Worm (Caenorhabditis elegans) whole organism, midembryonic: ENCODE measurements around the gene prk-2.

Experiments used
- T22C8.4 ChIP-seq: fragments of 200-800 bp; sonication (Bioruptor generic); IDR thresholded peaks from 2 replicates; pipeline ENCODE4 v1.3.6; 2022; ENCODE audit warnings: missing genetic modification characterization, missing compliant biosample characterization
- med-1 ChIP-seq: sonication (generic microtip); optimal IDR thresholded peaks from 2 replicates; lab custom pipeline; 2017; ENCODE audit warnings: missing genetic modification characterization, mild to moderate bottlenecking, missing compliant biosample characterization, antibody characterized with exemption, missing genetic modification reagents; ENCODE audit not compliant: insufficient read depth
- ref-1 ChIP-seq: fragments of 200-800 bp; sonication (Bioruptor generic); conservative IDR thresholded peaks from 2 replicates; pipeline ENCODE4 v1.3.6; 2022; ENCODE audit warnings: missing genetic modification reagents, missing genetic modification characterization, missing compliant biosample characterization
- tab-1 ChIP-seq: fragments of 200-800 bp; sonication (Bioruptor generic); IDR thresholded peaks from 2 replicates; pipeline ENCODE4 v1.3.6; 2022; ENCODE audit warnings: missing genetic modification characterization, missing compliant biosample characterization
- ztf-23 ChIP-seq: fragments of 200-800 bp; sonication (Bioruptor generic); IDR thresholded peaks from 2 replicates; pipeline ENCODE4 v1.3.6; 2022; ENCODE audit warnings: missing genetic modification reagents, missing genetic modification characterization, missing compliant biosample characterization

ce11 chrIII:3405535-3405934 is 35.5 kb upstream of the prk-2 start, which contains the start of gene golg-4:
- TF ChIP-seq ref-1 (GFP tag; lab: Robert Waterston, UW) (no peak), T22C8.4 (GFP tag; lab: Robert Waterston, UW) (peak; percentile 68; the same call in 1 of the 2 replicates), tab-1 (no peak), med-1 (GFP tag; lab: Kevin White, UChicago) (no peak), ztf-23 (GFP tag; lab: Robert Waterston, UW) (no peak)
